Worm (Caenorhabditis elegans) whole organism, late embryonic: ENCODE measurements around the gene srh-37.

Source experiments
- C08G9.2 ChIP-seq: sonication (generic microtip); optimal IDR thresholded peaks from 2 replicates; lab custom pipeline; 2016; ENCODE audit warnings: mild to moderate bottlenecking, missing genetic modification characterization, moderate library complexity, missing compliant biosample characterization
- K02D7.2 ChIP-seq: sonication (generic microtip); optimal IDR thresholded peaks from 2 replicates; lab custom pipeline; 2017; ENCODE audit warnings: mild to moderate bottlenecking, missing genetic modification characterization, missing compliant biosample characterization
- Y22D7AL.16 ChIP-seq: sonication (generic microtip); optimal IDR thresholded peaks from 2 replicates; lab custom pipeline; 2016; ENCODE audit warnings: missing genetic modification characterization, missing compliant biosample characterization
- ahr-1 ChIP-seq: sonication (generic microtip); optimal IDR thresholded peaks from 2 replicates; lab custom pipeline; 2016; ENCODE audit warnings: missing genetic modification characterization, missing compliant biosample characterization
- ceh-2 ChIP-seq: sonication (generic microtip); optimal IDR thresholded peaks from 2 replicates; lab custom pipeline; 2016; ENCODE audit warnings: missing genotype, missing genetic modification characterization, missing compliant biosample characterization
- ceh-22 ChIP-seq: sonication (generic microtip); optimal IDR thresholded peaks from 2 replicates; lab custom pipeline; 2017; ENCODE audit warnings: missing biosample characterization, missing genetic modification characterization
- ceh-24 ChIP-seq: sonication (generic microtip); optimal IDR thresholded peaks from 2 replicates; lab custom pipeline; 2016; ENCODE audit warnings: mild to moderate bottlenecking, missing genetic modification characterization, missing compliant biosample characterization
- ceh-31 ChIP-seq: sonication (generic microtip); optimal IDR thresholded peaks from 2 replicates; lab custom pipeline; 2016; ENCODE audit warnings: missing genetic modification characterization, missing compliant biosample characterization
- ceh-9 ChIP-seq: sonication (generic microtip); optimal IDR thresholded peaks from 2 replicates; lab custom pipeline; 2016; ENCODE audit warnings: mild to moderate bottlenecking, missing genetic modification characterization, inconsistent platforms, missing compliant biosample characterization
- dve-1 ChIP-seq: sonication (generic microtip); optimal IDR thresholded peaks from 2 replicates; lab custom pipeline; 2017; ENCODE audit warnings: antibody characterized with exemption, mild to moderate bottlenecking, missing genetic modification characterization, missing compliant biosample characterization
- elt-2 ChIP-seq: sonication (generic microtip); optimal IDR thresholded peaks from 2 replicates; lab custom pipeline; 2016; ENCODE audit warnings: missing genetic modification reagents, missing genetic modification characterization, missing compliant biosample characterization
- elt-4 ChIP-seq: sonication (generic microtip); optimal IDR thresholded peaks from 2 replicates; lab custom pipeline; 2016; ENCODE audit warnings: missing genetic modification characterization, missing compliant biosample characterization
- ets-4 ChIP-seq: sonication (generic microtip); optimal IDR thresholded peaks from 2 replicates; lab custom pipeline; 2016; ENCODE audit warnings: missing genetic modification characterization, missing compliant biosample characterization
- fax-1 ChIP-seq: sonication (generic microtip); optimal IDR thresholded peaks from 2 replicates; lab custom pipeline; 2016; ENCODE audit warnings: missing genotype, missing genetic modification characterization, missing compliant biosample characterization
- fkh-6 ChIP-seq: sonication (generic microtip); optimal IDR thresholded peaks from 2 replicates; lab custom pipeline; 2016; ENCODE audit warnings: missing genetic modification characterization, missing compliant biosample characterization
- hlh-13 ChIP-seq: fragments of 200-800 bp; sonication (Bioruptor generic); optimal IDR thresholded peaks from 2 replicates; lab custom pipeline; 2018; ENCODE audit warnings: mild to moderate bottlenecking, missing genetic modification characterization, missing compliant biosample characterization
- hlh-30 ChIP-seq: sonication (generic microtip); optimal IDR thresholded peaks from 2 replicates; lab custom pipeline; 2017; ENCODE audit warnings: antibody characterized with exemption, missing genetic modification characterization, missing compliant biosample characterization; ENCODE audit not compliant: insufficient read depth
- hlh-8 ChIP-seq: sonication (generic microtip); optimal IDR thresholded peaks from 2 replicates; lab custom pipeline; 2016; ENCODE audit warnings: missing genotype, missing genetic modification characterization, missing compliant biosample characterization
- lim-6 ChIP-seq: sonication (generic microtip); optimal IDR thresholded peaks from 2 replicates; lab custom pipeline; 2016; ENCODE audit warnings: missing genetic modification characterization, missing compliant biosample characterization
- madf-2 ChIP-seq: sonication (generic microtip); optimal IDR thresholded peaks from 2 replicates; lab custom pipeline; 2017; ENCODE audit warnings: missing genetic modification characterization, missing compliant biosample characterization
- nhr-232 ChIP-seq: sonication (generic microtip); optimal IDR thresholded peaks from 2 replicates; lab custom pipeline; 2016; ENCODE audit warnings: missing genetic modification characterization, missing compliant biosample characterization
- npax-4 ChIP-seq: sonication (generic microtip); optimal IDR thresholded peaks from 2 replicates; lab custom pipeline; 2016; ENCODE audit warnings: missing genetic modification characterization, missing compliant biosample characterization
- pat-9 ChIP-seq: fragments of 200-800 bp; sonication (Bioruptor generic); optimal IDR thresholded peaks from 2 replicates; lab custom pipeline; 2018; ENCODE audit warnings: mild to moderate bottlenecking, missing genetic modification characterization, moderate library complexity, missing compliant biosample characterization
- pax-1 ChIP-seq: fragments of 150-350 bp; optimal IDR thresholded peaks from 2 replicates; lab custom pipeline; 2014; ENCODE audit warnings: missing biosample characterization, missing genetic modification characterization
- pqm-1 ChIP-seq: sonication (generic microtip); optimal IDR thresholded peaks from 2 replicates; lab custom pipeline; 2016; ENCODE audit warnings: missing genetic modification characterization, missing compliant biosample characterization
- pros-1 ChIP-seq: fragments of 150-350 bp; optimal IDR thresholded peaks from 2 replicates; lab custom pipeline; 2014; ENCODE audit warnings: missing biosample characterization, missing genetic modification reagents, missing genetic modification characterization
- rnt-1 ChIP-seq: sonication (generic microtip); optimal IDR thresholded peaks from 2 replicates; lab custom pipeline; 2016; ENCODE audit warnings: missing genetic modification characterization, missing compliant biosample characterization
- sdc-2 ChIP-seq: sonication (generic microtip); optimal IDR thresholded peaks from 2 replicates; lab custom pipeline; 2016; ENCODE audit warnings: missing genotype, missing genetic modification characterization, missing compliant biosample characterization
- sox-4 ChIP-seq: sonication (generic microtip); optimal IDR thresholded peaks from 2 replicates; lab custom pipeline; 2017; ENCODE audit warnings: mild to moderate bottlenecking, missing genetic modification characterization, inconsistent platforms, missing compliant biosample characterization
- tbx-2 ChIP-seq: sonication (generic microtip); optimal IDR thresholded peaks from 2 replicates; lab custom pipeline; 2016; ENCODE audit warnings: missing genetic modification characterization, missing compliant biosample characterization
- ttx-3 ChIP-seq: sonication (generic microtip); optimal IDR thresholded peaks from 2 replicates; lab custom pipeline; 2016; ENCODE audit warnings: missing genetic modification reagents, missing genetic modification characterization, missing compliant biosample characterization
- unc-3 ChIP-seq, 2 experiments: fragments of 200-800 bp in 1 of 2; sonication (Bioruptor generic) in 1 of 2; sonication (generic microtip) in 1 of 2; conservative IDR thresholded peaks in 1 of 2; optimal IDR thresholded peaks in 1 of 2; 2 replicates each; pipeline versions ENCODE4 v1.3.6 to Lab custom; 2016 to 2022; ENCODE audit warnings: missing compliant biosample characterization in 2 of 2, missing genetic modification characterization in 2 of 2, missing genetic modification reagents in 1 of 2
- unc-42 ChIP-seq: sonication (generic microtip); optimal IDR thresholded peaks from 2 replicates; lab custom pipeline; 2016; ENCODE audit warnings: missing genotype, missing genetic modification characterization, missing compliant biosample characterization
- unc-86 ChIP-seq: sonication (generic microtip); optimal IDR thresholded peaks from 2 replicates; lab custom pipeline; 2016; ENCODE audit warnings: missing genetic modification characterization, missing compliant biosample characterization
- zip-5 ChIP-seq: sonication (generic microtip); optimal IDR thresholded peaks from 2 replicates; lab custom pipeline; 2016; ENCODE audit warnings: missing genetic modification characterization, missing compliant biosample characterization
- ztf-16 ChIP-seq: sonication (generic microtip); optimal IDR thresholded peaks from 2 replicates; lab custom pipeline; 2017; ENCODE audit warnings: missing genetic modification characterization, missing compliant biosample characterization

srh-37 gene

DNA sequence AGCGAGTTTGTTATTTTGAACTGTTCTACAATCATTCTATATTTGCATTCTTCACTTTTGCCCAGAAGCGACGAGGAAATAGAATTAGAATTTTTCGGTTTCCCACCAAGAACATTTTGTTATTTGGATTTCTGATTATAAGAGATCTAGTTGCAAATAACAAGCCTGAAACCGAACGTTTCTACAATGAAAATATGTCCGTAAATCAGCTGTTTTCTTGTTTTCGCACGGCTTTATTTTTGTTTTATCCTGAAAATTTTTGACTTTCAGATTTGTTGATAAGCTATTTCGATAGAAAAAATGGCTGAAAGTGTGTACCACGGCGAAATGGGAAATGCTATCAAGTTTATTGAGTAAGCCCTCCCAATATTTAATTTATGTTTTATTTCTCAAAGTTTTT is 15.3 kb upstream of the srh-37 start, which contains the start of gene srw-108:
TSS of gene srw-108 (plus strand) at position 301 of the 400 bp plus-strand sequence.
- TF ChIP-seq nhr-232 (tag; lab: Kevin White, UChicago): no peak
- no peak for TF ChIP-seq ceh-2 (tag; lab: Kevin White, UChicago)
- TF ChIP-seq npax-4 (tag; lab: Kevin White, UChicago): no peak
- TF ChIP-seq madf-2 (tag; lab: Kevin White, UChicago): no peak
- no peak for TF ChIP-seq zip-5 (tag; lab: Kevin White, UChicago)
- TF ChIP-seq ets-4 (tag; lab: Kevin White, UChicago): no peak
- TF ChIP-seq hlh-30 (tag; lab: Kevin White, UChicago): no peak
- no peak for TF ChIP-seq ztf-16
- TF ChIP-seq hlh-8 (tag; lab: Kevin White, UChicago): no peak
- TF ChIP-seq fkh-6 (tag; lab: Kevin White, UChicago): no peak
- TF ChIP-seq ceh-22: no peak
- no peak for TF ChIP-seq elt-4 (tag; lab: Kevin White, UChicago)
- no peak for TF ChIP-seq fax-1 (tag; lab: Kevin White, UChicago)
- no peak for TF ChIP-seq pat-9 (tag; lab: Kevin White, UChicago)
- no peak for TF ChIP-seq ahr-1 (tag; lab: Kevin White, UChicago)
- no peak for TF ChIP-seq unc-86 (tag; lab: Kevin White, UChicago)
- TF ChIP-seq ceh-31 (tag; lab: Kevin White, UChicago): no peak
- TF ChIP-seq sox-4 (tag; lab: Kevin White, UChicago): no peak
- no peak for TF ChIP-seq tbx-2
- TF ChIP-seq, all 69 proteins: peak for 0

DNA sequence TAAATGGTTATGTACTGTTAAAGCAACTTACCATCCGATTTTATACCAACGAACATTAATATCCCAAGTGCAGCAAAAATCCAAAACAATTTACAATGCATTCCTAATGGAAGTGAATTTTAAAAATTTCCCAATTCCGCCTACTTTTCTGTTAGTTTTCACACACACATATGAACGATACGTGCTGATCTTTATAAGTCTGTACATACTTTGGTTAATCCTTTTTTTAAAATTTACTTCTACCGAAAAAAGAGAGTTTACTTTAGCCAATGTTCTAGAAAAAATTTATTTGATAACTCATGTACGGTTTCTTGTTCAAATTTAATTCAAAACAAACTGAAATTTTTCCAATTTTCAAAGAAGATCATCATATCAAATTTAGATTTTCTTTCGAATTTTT is 12.7 kb upstream of the srh-37 start, which contains the start of gene R11G11.16:
TSS of gene R11G11.16 (minus strand) at position 101 of the 400 bp plus-strand sequence.
- TF ChIP-seq hlh-30 (tag; lab: Kevin White, UChicago) (no peak), Y22D7AL.16 (no peak), hlh-8 (tag; lab: Kevin White, UChicago) (no peak), sox-4 (tag; lab: Kevin White, UChicago) (no peak), elt-2 (no peak), rnt-1 (tag; lab: Kevin White, UChicago) (no peak), pros-1 (no peak), unc-3 (GFP tag; conservative IDR thresholded peaks at IDR 0.05; lab: Robert Waterston, UW) (no peak), unc-3 (tag; optimal IDR thresholded peaks at IDR 0.05; lab: Kevin White, UChicago) (no peak), pax-1 (tag; lab: Kevin White, UChicago) (no peak), lim-6 (tag; lab: Kevin White, UChicago) (no peak), C08G9.2 (tag; lab: Kevin White, UChicago) (no peak), unc-42 (tag; lab: Kevin White, UChicago) (no peak), ttx-3 (tag; lab: Kevin White, UChicago) (no peak), madf-2 (tag; lab: Kevin White, UChicago) (no peak)
- TF ChIP-seq, all 69 proteins: peak for 0

DNA sequence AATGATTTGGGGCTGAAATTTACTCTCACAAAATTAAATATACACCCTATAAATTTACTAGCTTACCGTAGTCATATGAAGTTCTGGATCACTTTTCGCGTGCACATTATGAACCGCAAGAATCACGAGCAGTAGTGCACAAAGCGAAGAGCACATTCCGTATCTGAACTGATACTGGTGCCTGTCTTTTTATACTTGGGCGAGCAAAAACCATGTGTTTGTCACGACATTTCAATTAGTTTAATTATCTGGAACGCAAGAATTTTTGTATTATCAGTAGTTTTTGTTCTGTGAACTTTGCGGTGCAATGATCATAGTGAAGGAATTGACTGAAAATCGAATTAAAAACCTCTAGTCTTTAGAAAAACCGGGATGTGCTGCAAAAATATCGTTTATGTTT is 11.7 kb upstream of the srh-37 start, which contains the start of gene lipl-3:
TSS of gene lipl-3 (minus strand) at position 161 of the 400 bp plus-strand sequence.
- TF ChIP-seq sdc-2 (tag; lab: Kevin White, UChicago) (no peak), ceh-9 (tag; lab: Kevin White, UChicago) (no peak), hlh-13 (no peak), dve-1 (no peak)

DNA sequence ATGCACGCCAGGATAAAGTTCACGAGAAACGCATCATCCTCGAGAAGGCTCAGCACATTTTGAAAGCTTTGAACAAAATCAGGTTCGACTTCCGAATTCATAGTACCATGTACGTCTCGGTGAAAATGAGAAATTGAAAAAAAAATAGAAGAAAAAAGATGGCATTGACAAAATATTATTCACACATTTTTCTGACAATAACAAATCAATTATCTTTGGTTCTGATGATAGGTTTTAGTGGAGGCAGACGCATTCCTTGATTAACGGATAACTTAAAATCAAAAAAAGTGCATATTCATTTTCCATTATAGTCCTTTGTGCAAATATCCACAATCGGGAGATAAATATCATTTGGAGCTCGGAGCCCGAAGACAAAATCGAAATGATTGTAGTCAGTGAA is 9.2 kb upstream of the srh-37 start, which contains the start of gene srw-107:
TSS of gene srw-107 (minus strand) at position 101 of the 400 bp plus-strand sequence.
- TF ChIP-seq nhr-232 (tag; lab: Kevin White, UChicago) (no peak), pqm-1 (no peak), K02D7.2 (tag; lab: Kevin White, UChicago) (no peak), ceh-24 (tag; lab: Kevin White, UChicago) (no peak), sdc-2 (tag; lab: Kevin White, UChicago) (no peak), fkh-6 (tag; lab: Kevin White, UChicago) (no peak)
